Fruit fly (Drosophila melanogaster): Measurements from ENCODE around the gene CG9121.

The CG9121 gene

dm6 chr2L:5052367-5052914 is 1.6 kb upstream of the CG9121 start, which contains the start of gene senju (continued):
- TF ChIP-seq scrt (GFP tag; optimal IDR thresholded peaks at IDR 0.05) (peak; percentile 65), pnt (GFP tag; optimal IDR thresholded peaks at IDR 0.05) (peak; percentile 74), CG9817 (tag; optimal IDR thresholded peaks at IDR 0.05) (peak; percentile 51), slbo (GFP tag; IDR thresholded peaks at IDR 0.05) (peak; percentile 83), stc (GFP tag; IDR thresholded peaks at IDR 0.05) (peak; percentile 69), CG3838 (GFP tag; optimal IDR thresholded peaks at IDR 0.05) (peak; percentile 33), twi (tag; optimal IDR thresholded peaks at IDR 0.05) (peak; percentile 48), bcd (GFP tag; optimal IDR thresholded peaks at IDR 0.05) (peak; percentile 83), CG7928 (GFP tag; optimal IDR thresholded peaks at IDR 0.05) (peak; percentile 32), mam (GFP tag; optimal IDR thresholded peaks at IDR 0.05) (peak; percentile 86), wek (GFP tag; optimal IDR thresholded peaks at IDR 0.05) (peak; percentile 57), Elba2 (GFP tag; optimal IDR thresholded peaks at IDR 0.05) (no peak), MESR4 (GFP tag; optimal IDR thresholded peaks at IDR 0.05) (peak; percentile 99), Xbp1 (GFP tag; optimal IDR thresholded peaks at IDR 0.05) (peak; percentile 88), sr (GFP tag; IDR thresholded peaks at IDR 0.05) (peak; percentile 88), Nf-YB (GFP tag; optimal IDR thresholded peaks at IDR 0.05) (peak; percentile 58), org-1 (GFP tag; optimal IDR thresholded peaks at IDR 0.05) (peak; percentile 85), CG2116 (GFP tag; optimal IDR thresholded peaks at IDR 0.05) (peak; percentile 67), Awh (GFP tag; IDR thresholded peaks at IDR 0.05) (peak; percentile 83), pita (GFP tag; optimal IDR thresholded peaks at IDR 0.05) (no peak), CG8089 (GFP tag; optimal IDR thresholded peaks at IDR 0.05) (peak; percentile 80), CG1832 (GFP tag; optimal IDR thresholded peaks at IDR 0.05) (peak; percentile 31), CG1602 (GFP tag; optimal IDR thresholded peaks at IDR 0.05) (peak; percentile 69), Sry-δ (GFP tag; optimal IDR thresholded peaks at IDR 0.05) (peak; percentile 45), Kr (GFP tag; optimal IDR thresholded peaks at IDR 0.05) (peak; percentile 33), lbe (GFP tag; optimal IDR thresholded peaks at IDR 0.05) (peak; percentile 69), CG7786 (GFP tag; optimal IDR thresholded peaks at IDR 0.05) (peak; percentile 88), CG12104 (GFP tag; optimal IDR thresholded peaks at IDR 0.05) (peak; percentile 73), CG4424 (GFP tag; optimal IDR thresholded peaks at IDR 0.05) (peak; percentile 90), CG7271 (tag; optimal IDR thresholded peaks at IDR 0.05) (no peak), HLH54F (GFP tag; optimal IDR thresholded peaks at IDR 0.05) (peak; percentile 81), row (GFP tag; IDR thresholded peaks at IDR 0.05) (peak; percentile 73), maf-S (GFP tag; optimal IDR thresholded peaks at IDR 0.05) (peak; percentile 65), slp2 (GFP tag; optimal IDR thresholded peaks at IDR 0.05) (peak; percentile 51), gfzf (GFP tag; optimal IDR thresholded peaks at IDR 0.05) (peak; percentile 44), gce (GFP tag; IDR thresholded peaks at IDR 0.05) (peak; percentile 79; the same call in 2 of the 3 replicates), CG10654 (GFP tag; optimal IDR thresholded peaks at IDR 0.05) (peak; percentile 76), CG18011 (GFP tag; optimal IDR thresholded peaks at IDR 0.05) (peak; percentile 86), mld (GFP tag; IDR thresholded peaks at IDR 0.05; ENCODE audit: partially characterized antibody) (0 out of 3 replicates have a peak, but pooled peaks have one; percentile 46), CG8359 (GFP tag; optimal IDR thresholded peaks at IDR 0.05; ENCODE audit: borderline replicate concordance) (peak; percentile 63), p53 (GFP tag; optimal IDR thresholded peaks at IDR 0.05) (peak; percentile 69), Dp (GFP tag; optimal IDR thresholded peaks at IDR 0.05) (peak; percentile 46), CG12769 (tag; optimal IDR thresholded peaks at IDR 0.05) (peak; percentile 82), CG14965 (GFP tag; optimal IDR thresholded peaks at IDR 0.05; ENCODE audit: borderline replicate concordance) (peak; percentile 25), cas (GFP tag; IDR thresholded peaks at IDR 0.05) (peak; percentile 54; the same call in 1 of the 2 replicates), zen (tag; optimal IDR thresholded peaks at IDR 0.05) (peak; percentile 53), CG11247 (GFP tag; IDR thresholded peaks at IDR 0.05) (peak; percentile 83), emc (GFP tag; optimal IDR thresholded peaks at IDR 0.05) (peak; percentile 78), da (GFP tag; optimal IDR thresholded peaks at IDR 0.05) (peak; percentile 22), nom (GFP tag; optimal IDR thresholded peaks at IDR 0.05) (peak; percentile 74)

Measured in whole organism, embryonic.